Worm (Caenorhabditis elegans): Measurements from ENCODE around the gene xnd-1.
A peak's percentile ranks its signal among the peaks of the same experiment; 100 is the strongest.

DNA sequence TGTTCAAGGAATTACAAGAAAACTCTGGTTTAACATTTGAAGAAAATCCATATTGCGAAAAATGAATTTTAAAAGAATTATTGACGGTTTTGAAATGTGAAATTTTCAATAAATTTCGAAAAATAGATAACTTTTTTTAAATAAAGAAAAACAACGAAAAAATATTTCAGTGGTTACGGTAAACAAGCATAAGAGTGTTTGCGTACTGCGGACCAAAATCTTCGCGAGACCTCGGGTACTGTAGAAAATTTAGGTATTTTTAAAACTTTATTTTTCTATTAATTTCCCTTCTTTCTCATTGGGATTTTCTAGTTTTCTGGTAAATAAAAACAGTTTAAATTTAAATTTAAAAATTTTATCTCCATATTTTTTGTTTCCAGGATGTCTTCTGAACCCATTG, at the start of gene xnd-1:
- no peak for TF ChIP-seq aptf-2 (GFP tag; conservative IDR thresholded peaks at IDR 0.05)
- no peak for TF ChIP-seq ama-1 (optimal IDR thresholded peaks at IDR 0.05)
- TF ChIP-seq ama-1 (GFP tag; optimal IDR thresholded peaks at IDR 0.05) = no peak
- TF ChIP-seq somi-1 (GFP tag; optimal IDR thresholded peaks at IDR 0.05) = no peak
- TF ChIP-seq atf-7 (tag; optimal IDR thresholded peaks at IDR 0.05) = no peak
- TF ChIP-seq F23B12.7 (tag; optimal IDR thresholded peaks at IDR 0.05; ENCODE audit: insufficient read depth) = no peak
- peak; percentile 43; the same call in 1 of the 2 replicates for TF ChIP-seq D2030.7 (GFP tag; IDR thresholded peaks at IDR 0.05)
- TF ChIP-seq tlf-1 (GFP tag; optimal IDR thresholded peaks at IDR 0.05) = no peak
- TF ChIP-seq nfya-2 (GFP tag; IDR thresholded peaks at IDR 0.05) = no peak
- no peak for TF ChIP-seq cebp-2 (GFP tag; IDR thresholded peaks at IDR 0.05)
- no peak for TF ChIP-seq K12H6.12 (tag; optimal IDR thresholded peaks at IDR 0.05)
